Fruit fly (Drosophila melanogaster) whole organism, embryonic: ENCODE results near the gene kat-60L1.

ENCODE experiments used
- Aef1 ChIP-seq: fragments of 200-800 bp; sonication (Bioruptor generic); IDR thresholded peaks from 3 replicates; pipeline ENCODE4 v1.3.6; 2022; ENCODE audit warnings: missing biosample characterization, missing genetic modification characterization
- Asciz ChIP-seq: fragments of 200-800 bp; sonication (Bioruptor generic); optimal IDR thresholded peaks from 2 replicates; lab custom pipeline; 2017; ENCODE audit warnings: missing biosample characterization, mild to moderate bottlenecking, missing genetic modification characterization, missing genetic modification reagents
- Atf-2 ChIP-seq: fragments of 200-800 bp; sonication (Bioruptor generic); optimal IDR thresholded peaks from 2 replicates; lab custom pipeline; 2016; ENCODE audit warnings: missing biosample characterization, missing genetic modification characterization
- Atf6 ChIP-seq: fragments of 200-800 bp; sonication (Bioruptor generic); IDR thresholded peaks from 2 replicates; pipeline ENCODE4 v1.3.6; 2022; ENCODE audit warnings: missing biosample characterization, missing genetic modification characterization
- CG10274 ChIP-seq: fragments of 200-800 bp; sonication (Bioruptor generic); optimal IDR thresholded peaks from 3 replicates; lab custom pipeline; 2017; ENCODE audit warnings: missing biosample characterization, mild to moderate bottlenecking, missing genetic modification characterization
- CG10979 ChIP-seq: fragments of 200-800 bp; sonication (Bioruptor generic); optimal IDR thresholded peaks from 2 replicates; lab custom pipeline; 2018; ENCODE audit warnings: missing biosample characterization, mild to moderate bottlenecking, missing genetic modification characterization, moderate library complexity
- CG15269 ChIP-seq: fragments of 200-800 bp; sonication (Bioruptor generic); optimal IDR thresholded peaks from 2 replicates; lab custom pipeline; 2018; ENCODE audit warnings: missing biosample characterization, mild to moderate bottlenecking, missing genetic modification characterization, moderate library complexity
- CG17359 ChIP-seq: fragments of 200-800 bp; sonication (Bioruptor generic); optimal IDR thresholded peaks from 3 replicates; lab custom pipeline; 2018; ENCODE audit warnings: missing biosample characterization, mild to moderate bottlenecking, missing genetic modification characterization, moderate library complexity
- CG17829 ChIP-seq: fragments of 200-800 bp; optimal IDR thresholded peaks from 2 replicates; lab custom pipeline; 2019; ENCODE audit warnings: missing biosample characterization, mild to moderate bottlenecking, missing genetic modification characterization, moderate library complexity
- CG2199 ChIP-seq: fragments of 200-800 bp; sonication (Bioruptor generic); IDR thresholded peaks from 3 replicates; pipeline ENCODE4 v1.3.6; 2022; ENCODE audit warnings: missing biosample characterization, missing genetic modification characterization
- CG30431 ChIP-seq: fragments of 200-800 bp; sonication (Bioruptor generic); optimal IDR thresholded peaks from 2 replicates; lab custom pipeline; 2017; ENCODE audit warnings: missing biosample characterization, missing genetic modification characterization
- CG31388 ChIP-seq: fragments of 200-800 bp; sonication (Bioruptor generic); optimal IDR thresholded peaks from 2 replicates; lab custom pipeline; 2016; ENCODE audit warnings: missing biosample characterization, missing genetic modification characterization
- CG4424 ChIP-seq: fragments of 200-800 bp; sonication (Bioruptor generic); optimal IDR thresholded peaks from 3 replicates; lab custom pipeline; 2016; ENCODE audit warnings: missing biosample characterization, missing genetic modification characterization
- CG4617 ChIP-seq: fragments of 200-800 bp; sonication (Bioruptor generic); optimal IDR thresholded peaks from 3 replicates; lab custom pipeline; 2016; ENCODE audit warnings: missing biosample characterization, missing genetic modification characterization, borderline replicate concordance
- CG6765 ChIP-seq: fragments of 200-800 bp; sonication (Bioruptor generic); optimal IDR thresholded peaks from 3 replicates; lab custom pipeline; 2017; ENCODE audit warnings: missing biosample characterization, mild to moderate bottlenecking, missing genetic modification characterization
- CG8089 ChIP-seq: fragments of 200-800 bp; sonication (Bioruptor generic); optimal IDR thresholded peaks from 3 replicates; lab custom pipeline; 2016; ENCODE audit warnings: missing biosample characterization, missing genetic modification characterization
- CG8281 ChIP-seq: fragments of 200-800 bp; sonication (Bioruptor generic); optimal IDR thresholded peaks from 2 replicates; lab custom pipeline; 2018; ENCODE audit warnings: missing biosample characterization, mild to moderate bottlenecking, missing genetic modification characterization, moderate library complexity
- CG9727 ChIP-seq: fragments of 200-800 bp; sonication (Bioruptor generic); optimal IDR thresholded peaks from 3 replicates; lab custom pipeline; 2017; ENCODE audit warnings: missing biosample characterization, mild to moderate bottlenecking, missing genetic modification characterization
- Chrac-16 ChIP-seq: fragments of 200-800 bp; sonication (Bioruptor generic); optimal IDR thresholded peaks from 3 replicates; lab custom pipeline; 2016; ENCODE audit warnings: missing biosample characterization, missing genetic modification characterization
- Dip3 ChIP-seq: fragments of 200-800 bp; sonication (Bioruptor generic); optimal IDR thresholded peaks from 3 replicates; lab custom pipeline; 2016; ENCODE audit warnings: missing biosample characterization, missing genetic modification characterization
- E2f1 ChIP-seq: fragments of 200-800 bp; sonication (Bioruptor generic); IDR thresholded peaks from 2 replicates; pipeline ENCODE4 v1.3.6; 2022; ENCODE audit warnings: missing biosample characterization, missing genetic modification characterization
- HLHmδ ChIP-seq: fragments of 200-800 bp; sonication (Bioruptor generic); optimal IDR thresholded peaks from 2 replicates; lab custom pipeline; 2018; ENCODE audit warnings: missing biosample characterization, mild to moderate bottlenecking, missing genetic modification characterization, moderate library complexity
- NfI ChIP-seq: fragments of 200-800 bp; sonication (Bioruptor generic); optimal IDR thresholded peaks from 3 replicates; lab custom pipeline; 2018; ENCODE audit warnings: missing biosample characterization, mild to moderate bottlenecking, missing genetic modification characterization, moderate library complexity
- Pdp1 ChIP-seq, 2 experiments: fragments of 200-800 bp; sonication (Bioruptor generic); optimal IDR thresholded peaks; 3 replicates each; lab custom pipeline; 2016; ENCODE audit warnings: missing biosample characterization in 2 of 2, missing genetic modification characterization in 2 of 2, mild to moderate bottlenecking in 1 of 2, moderate library complexity in 1 of 2
- Ssrp ChIP-seq: fragments of 200-800 bp; sonication (Bioruptor generic); optimal IDR thresholded peaks from 2 replicates; lab custom pipeline; 2018; ENCODE audit warnings: missing biosample characterization, mild to moderate bottlenecking, missing genetic modification characterization, moderate library complexity
- aop ChIP-seq: fragments of 200-800 bp; sonication (Bioruptor generic); IDR thresholded peaks from 2 replicates; pipeline ENCODE4 v1.3.6; 2022; ENCODE audit warnings: missing biosample characterization, missing genetic modification characterization
- ase ChIP-seq: fragments of 200-800 bp; sonication (Bioruptor generic); IDR thresholded peaks from 3 replicates; pipeline ENCODE4 v1.3.6; 2022; ENCODE audit warnings: missing biosample characterization, missing genetic modification characterization
- btn ChIP-seq: fragments of 200-800 bp; sonication (Bioruptor generic); optimal IDR thresholded peaks from 2 replicates; lab custom pipeline; 2016; ENCODE audit warnings: missing biosample characterization, missing genetic modification characterization
- cad ChIP-seq: fragments of >200 bp; optimal IDR thresholded peaks from 2 replicates; lab custom pipeline; 2017; ENCODE audit warnings: missing biosample characterization, missing genetic modification characterization
- corto ChIP-seq: fragments of 200-800 bp; sonication (Bioruptor generic); optimal IDR thresholded peaks from 2 replicates; lab custom pipeline; 2016; ENCODE audit warnings: missing biosample characterization, mild to moderate bottlenecking, missing genetic modification characterization, moderate library complexity
- dysf ChIP-seq: fragments of 200-800 bp; sonication (Bioruptor generic); IDR thresholded peaks from 3 replicates; pipeline ENCODE4 v1.3.6; 2022; ENCODE audit warnings: missing biosample characterization, missing genetic modification characterization
- ewg ChIP-seq: fragments of 200-800 bp; sonication (Bioruptor generic); optimal IDR thresholded peaks from 3 replicates; lab custom pipeline; 2017; ENCODE audit warnings: mild to moderate bottlenecking, missing biosample characterization, missing genetic modification reagents, missing genetic modification characterization
- eyg ChIP-seq: fragments of 200-800 bp; sonication (Bioruptor generic); optimal IDR thresholded peaks from 3 replicates; lab custom pipeline; 2016; ENCODE audit warnings: missing biosample characterization, missing genetic modification characterization
- h ChIP-seq: fragments of >200 bp; optimal IDR thresholded peaks from 2 replicates; lab custom pipeline; 2017
- hth ChIP-seq: fragments of >200 bp; optimal IDR thresholded peaks from 2 replicates; lab custom pipeline; 2017; ENCODE audit warnings: inconsistent platforms
- inv ChIP-seq: fragments of 200-800 bp; sonication (Bioruptor generic); IDR thresholded peaks from 2 replicates; pipeline ENCODE4 v1.3.6; 2022; ENCODE audit warnings: missing biosample characterization, missing genetic modification characterization; ENCODE audit not compliant: partially characterized antibody
- lilli ChIP-seq: fragments of 200-800 bp; sonication (Bioruptor generic); optimal IDR thresholded peaks from 3 replicates; lab custom pipeline; 2016; ENCODE audit warnings: missing biosample characterization, missing genetic modification characterization
- luna ChIP-seq: fragments of 200-800 bp; sonication (Bioruptor generic); optimal IDR thresholded peaks from 2 replicates; lab custom pipeline; 2016; ENCODE audit warnings: missing biosample characterization, missing genetic modification characterization
- nerfin-2 ChIP-seq: fragments of 200-800 bp; sonication (Bioruptor generic); IDR thresholded peaks from 2 replicates; pipeline ENCODE4 v1.3.6; 2022; ENCODE audit warnings: missing biosample characterization, missing genetic modification characterization; ENCODE audit not compliant: partially characterized antibody
- peb ChIP-seq: fragments of 200-800 bp; sonication (Bioruptor generic); IDR thresholded peaks from 2 replicates; pipeline ENCODE4 v1.3.6; 2022; ENCODE audit warnings: missing biosample characterization, missing genetic modification characterization
- pnt ChIP-seq: fragments of 200-800 bp; sonication (Bioruptor generic); optimal IDR thresholded peaks from 3 replicates; lab custom pipeline; 2016; ENCODE audit warnings: missing biosample characterization, missing genetic modification characterization
- prd ChIP-seq, 3 experiments: fragments of >200 bp in 2 of 3; fragments of 200-800 bp in 1 of 3; sonication (Bioruptor generic) in 1 of 3; optimal IDR thresholded peaks in 2 of 3; IDR thresholded peaks in 1 of 3; 2 replicates in 2 of 3; 3 replicates in 1 of 3; pipeline versions ENCODE4 v1.3.6 to Lab custom; 2017 to 2022; ENCODE audit warnings: missing biosample characterization in 1 of 3, missing genetic modification characterization in 1 of 3
- pum ChIP-seq: fragments of 200-800 bp; sonication (Bioruptor generic); optimal IDR thresholded peaks from 2 replicates; lab custom pipeline; 2016; ENCODE audit warnings: missing biosample characterization, missing genetic modification characterization
- sens-2 ChIP-seq: fragments of 200-800 bp; sonication (Bioruptor generic); IDR thresholded peaks from 2 replicates; pipeline ENCODE4 v1.3.6; 2022; ENCODE audit warnings: missing biosample characterization, missing genetic modification characterization
- seq ChIP-seq: fragments of 200-800 bp; sonication (Bioruptor generic); IDR thresholded peaks from 2 replicates; pipeline ENCODE4 v1.3.6; 2022; ENCODE audit warnings: missing biosample characterization, missing genetic modification characterization
- slbo ChIP-seq: fragments of 200-800 bp; sonication (Bioruptor generic); IDR thresholded peaks from 2 replicates; pipeline ENCODE4 v1.3.6; 2022; ENCODE audit warnings: missing biosample characterization, missing genetic modification characterization
- sob ChIP-seq: fragments of 200-800 bp; sonication (Bioruptor generic); IDR thresholded peaks from 2 replicates; pipeline ENCODE4 v1.3.6; 2022; ENCODE audit warnings: missing biosample characterization, missing genetic modification characterization
- zen2 ChIP-seq: fragments of 200-800 bp; sonication (Bioruptor generic); IDR thresholded peaks from 3 replicates; pipeline ENCODE4 v1.3.6; 2022; ENCODE audit warnings: missing biosample characterization, missing genetic modification characterization; ENCODE audit not compliant: partially characterized antibody
- zfh2 ChIP-seq: fragments of 200-800 bp; sonication (Bioruptor generic); optimal IDR thresholded peaks from 2 replicates; lab custom pipeline; 2016; ENCODE audit warnings: missing biosample characterization, missing genetic modification characterization

The kat-60L1 gene

dm6 chr3R:5742278-5743196, 39.0 kb upstream of the kat-60L1 start, which contains the start of the genes Sym and Madm (continued):
- peak; percentile 48 for TF ChIP-seq CG10274 (GFP tag; lab: Kevin White, UChicago)
- peak; percentile 60 for TF ChIP-seq pum (GFP tag; lab: Kevin White, UChicago)
- peak; percentile 5 for TF ChIP-seq NfI (GFP tag; lab: Kevin White, UChicago)
- no peak for TF ChIP-seq btn
- TF ChIP-seq CG17829, result peak; percentile 31
- TF ChIP-seq Dip3, result peak; percentile 43
- TF ChIP-seq zen2 (GFP tag; lab: Robert Waterston, UW), result peak; percentile 70; the same call in 1 of the 3 replicates
- no peak for TF ChIP-seq CG31388 (GFP tag; lab: Kevin White, UChicago)
- no peak for TF ChIP-seq CG4424 (GFP tag; lab: Kevin White, UChicago)
- TF ChIP-seq ase (GFP tag; lab: Robert Waterston, UW), result no peak
- TF ChIP-seq CG9727 (GFP tag; lab: Kevin White, UChicago), result peak; percentile 50
- no peak for TF ChIP-seq CG15269 (tag; lab: Kevin White, UChicago)
- TF ChIP-seq lilli (GFP tag; lab: Kevin White, UChicago), result peak; percentile 72
- TF ChIP-seq Aef1 (GFP tag; lab: Robert Waterston, UW), result peak; percentile 14; the same call in 1 of the 3 replicates
- TF ChIP-seq E2f1 (GFP tag; lab: Robert Waterston, UW), result no peak
- TF ChIP-seq CG2199 (GFP tag; lab: Robert Waterston, UW), result no peak
- no peak for TF ChIP-seq CG30431 (GFP tag; lab: Kevin White, UChicago)
- TF ChIP-seq corto, result no peak
- TF ChIP-seq sob (GFP tag; lab: Robert Waterston, UW), result peak; percentile 35; the same call in 1 of the 2 replicates
- TF ChIP-seq CG4617, result peak; percentile 95
- peak; percentile 86 for TF ChIP-seq inv (GFP tag; lab: Robert Waterston, UW)
- peak; percentile 40 for TF ChIP-seq Chrac-16 (GFP tag; lab: Kevin White, UChicago)
- TF ChIP-seq Asciz (GFP tag; lab: Kevin White, UChicago), result no peak
- TF ChIP-seq CG10979 (tag; lab: Kevin White, UChicago), result peak; percentile 4
- TF ChIP-seq Atf6, result no peak
- no peak for TF ChIP-seq eyg (GFP tag; lab: Kevin White, UChicago)
- TF ChIP-seq pnt, result no peak
- TF ChIP-seq CG8281, result no peak
- no peak for TF ChIP-seq h
- TF ChIP-seq luna (GFP tag; lab: Kevin White, UChicago), result no peak
- TF ChIP-seq Atf-2 (GFP tag; lab: Kevin White, UChicago), result no peak
- TF ChIP-seq cad, result no peak
- no peak for TF ChIP-seq HLHmδ (GFP tag; lab: Kevin White, UChicago)
- TF ChIP-seq Ssrp (tag; lab: Kevin White, UChicago), result no peak
- TF ChIP-seq CG8089 (GFP tag; lab: Kevin White, UChicago), result no peak
- TF ChIP-seq ewg (GFP tag; lab: Kevin White, UChicago), result peak; percentile 83
- no peak for TF ChIP-seq seq (GFP tag; lab: Robert Waterston, UW)
- TF ChIP-seq nerfin-2 (GFP tag; lab: Robert Waterston, UW), result peak; percentile 74
- TF ChIP-seq CG6765 (GFP tag; lab: Kevin White, UChicago), result no peak
- TF ChIP-seq Pdp1 (GFP tag; optimal IDR thresholded peaks at IDR 0.05; lab: Kevin White, UChicago), result peak; percentile 41 to 47
- TF ChIP-seq dysf (GFP tag; lab: Robert Waterston, UW), result peak; percentile 7; the same call in 1 of the 3 replicates
- no peak for TF ChIP-seq sens-2 (GFP tag; lab: Robert Waterston, UW)
- no peak for TF ChIP-seq CG17359 (tag; lab: Kevin White, UChicago)
- no peak for TF ChIP-seq peb (GFP tag; lab: Robert Waterston, UW)
- peak; percentile 60 for TF ChIP-seq slbo
- TF ChIP-seq zfh2, result peak; percentile 50
- no peak for TF ChIP-seq prd (optimal IDR thresholded peaks at IDR 0.05; lab: Kevin White, UChicago)
- peak; percentile 72 for TF ChIP-seq prd (GFP tag; IDR thresholded peaks at IDR 0.05; lab: Robert Waterston, UW)
- no peak for TF ChIP-seq aop (GFP tag; lab: Robert Waterston, UW)
- TF ChIP-seq hth (lab: Kevin White, UChicago), result no peak
